Worm (Caenorhabditis elegans): ENCODE measurements around the gene F23F12.3.

DNA sequence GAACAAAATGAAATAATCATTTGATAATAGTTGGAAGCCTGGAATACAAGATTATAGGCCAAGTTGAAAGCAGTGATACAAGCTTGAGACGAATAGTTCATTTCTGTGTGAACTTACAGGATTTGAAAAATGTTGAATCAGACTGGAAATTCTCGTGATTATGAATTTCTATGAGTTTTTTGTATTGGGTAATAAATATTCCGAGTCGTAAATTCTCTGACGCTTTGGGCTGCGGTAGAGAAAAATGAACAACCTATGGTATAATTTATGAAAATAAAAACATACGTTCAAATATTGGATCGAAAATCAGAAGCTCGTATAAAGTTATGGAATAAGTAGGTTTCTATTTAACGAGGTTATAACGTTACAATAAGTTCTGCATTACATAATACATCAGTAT is 7.5 kb upstream of the F23F12.3 start, which contains the start of gene srb-11:
- TF ChIP-seq F57C9.4 (tag; optimal IDR thresholded peaks at IDR 0.05) (no peak), let-607 (tag; optimal IDR thresholded peaks at IDR 0.05) (no peak), snpc-4 (GFP tag; optimal IDR thresholded peaks at IDR 0.05) (no peak), snpc-4 (tag; optimal IDR thresholded peaks at IDR 0.05) (no peak), dpff-1 (tag; optimal IDR thresholded peaks at IDR 0.05) (no peak), egrh-3 (GFP tag; IDR thresholded peaks at IDR 0.05) (no peak), pha-4 (tag; optimal IDR thresholded peaks at IDR 0.05) (no peak), T26A5.8 (tag; optimal IDR thresholded peaks at IDR 0.05) (no peak), attf-6 (GFP tag; IDR thresholded peaks at IDR 0.05) (no peak)
